Worm (Caenorhabditis elegans): ENCODE data around the gene fat-2.

- no peak for TF ChIP-seq dpl-1 (GFP tag; optimal IDR thresholded peaks at IDR 0.05)
- TF ChIP-seq snpc-4 (tag; optimal IDR thresholded peaks at IDR 0.05), result no peak
- no peak for TF ChIP-seq cey-2 (tag; optimal IDR thresholded peaks at IDR 0.05; ENCODE audit: borderline replicate concordance, insufficient read depth)
- no peak for TF ChIP-seq rbr-2 (tag; optimal IDR thresholded peaks at IDR 0.05)
- TF ChIP-seq sdz-12 (GFP tag; optimal IDR thresholded peaks at IDR 0.05), result no peak
- no peak for TF ChIP-seq R02D3.7 (tag; optimal IDR thresholded peaks at IDR 0.05)
- no peak for TF ChIP-seq duxl-1 (tag; optimal IDR thresholded peaks at IDR 0.05; ENCODE audit: poor library complexity)
- no peak for TF ChIP-seq unc-39 (tag; optimal IDR thresholded peaks at IDR 0.05)
- TF ChIP-seq F37D6.2 (tag; optimal IDR thresholded peaks at IDR 0.05), result no peak
- TF ChIP-seq unc-130 (GFP tag; optimal IDR thresholded peaks at IDR 0.05), result no peak
- no peak for TF ChIP-seq zag-1 (tag; optimal IDR thresholded peaks at IDR 0.05)
- no peak for TF ChIP-seq Y75B8A.6 (GFP tag; IDR thresholded peaks at IDR 0.05)
- no peak for TF ChIP-seq madf-9 (GFP tag; conservative IDR thresholded peaks at IDR 0.05)
- no peak for TF ChIP-seq arid-1 (GFP tag; conservative IDR thresholded peaks at IDR 0.05)
These were observed 23.1 kb upstream of the fat-2 start, which contains the start of gene csn-6 for ce11 chrIV:13300591-13300990.

All from whole organism, L4 larva.